Fruit fly (Drosophila melanogaster) whole organism, embryonic: ENCODE results near the gene dyw.

Experiments used
- Antp ChIP-seq: fragments of 200-800 bp; sonication (Bioruptor generic); optimal IDR thresholded peaks from 3 replicates; lab custom pipeline; 2016; ENCODE audit warnings: missing biosample characterization, missing genetic modification characterization
- B-H2 ChIP-seq: fragments of 200-800 bp; sonication (Bioruptor generic); optimal IDR thresholded peaks from 2 replicates; lab custom pipeline; 2018; ENCODE audit warnings: missing biosample characterization, mild to moderate bottlenecking, missing genetic modification characterization
- CG10959 ChIP-seq: fragments of 200-800 bp; sonication (Bioruptor generic); IDR thresholded peaks from 2 replicates; pipeline ENCODE4 v1.3.6; 2022; ENCODE audit warnings: missing biosample characterization, missing genetic modification characterization
- CG11695 ChIP-seq: fragments of 200-800 bp; sonication (Bioruptor generic); IDR thresholded peaks from 3 replicates; pipeline ENCODE4 v1.3.6; 2022; ENCODE audit warnings: missing biosample characterization, missing genetic modification characterization
- CG12299 ChIP-seq: fragments of 200-800 bp; sonication (Bioruptor generic); optimal IDR thresholded peaks from 2 replicates; lab custom pipeline; 2018; ENCODE audit warnings: missing biosample characterization, mild to moderate bottlenecking, missing genetic modification characterization
- CG12769 ChIP-seq: fragments of 200-800 bp; sonication (Bioruptor generic); optimal IDR thresholded peaks from 2 replicates; lab custom pipeline; 2019; ENCODE audit warnings: missing biosample characterization, mild to moderate bottlenecking, missing genetic modification characterization, moderate library complexity
- CG12942 ChIP-seq: fragments of 200-800 bp; sonication (Bioruptor generic); optimal IDR thresholded peaks from 3 replicates; lab custom pipeline; 2016; ENCODE audit warnings: missing biosample characterization, missing genetic modification characterization
- CG13424 ChIP-seq: fragments of 200-800 bp; sonication (Bioruptor generic); optimal IDR thresholded peaks from 2 replicates; lab custom pipeline; 2019; ENCODE audit warnings: missing biosample characterization, mild to moderate bottlenecking, missing genetic modification characterization, moderate library complexity
- CG13894 ChIP-seq: fragments of 200-800 bp; sonication (Bioruptor generic); optimal IDR thresholded peaks from 3 replicates; lab custom pipeline; 2018; ENCODE audit warnings: missing biosample characterization, mild to moderate bottlenecking, missing genetic modification characterization, moderate library complexity
- CG15011 ChIP-seq: fragments of 200-800 bp; sonication (Bioruptor generic); optimal IDR thresholded peaks from 3 replicates; lab custom pipeline; 2018; ENCODE audit warnings: missing biosample characterization, mild to moderate bottlenecking, missing genetic modification characterization
- CG15269 ChIP-seq: fragments of 200-800 bp; sonication (Bioruptor generic); optimal IDR thresholded peaks from 2 replicates; lab custom pipeline; 2018; ENCODE audit warnings: missing biosample characterization, mild to moderate bottlenecking, missing genetic modification characterization, moderate library complexity
- CG17359 ChIP-seq: fragments of 200-800 bp; sonication (Bioruptor generic); optimal IDR thresholded peaks from 3 replicates; lab custom pipeline; 2018; ENCODE audit warnings: missing biosample characterization, mild to moderate bottlenecking, missing genetic modification characterization, moderate library complexity
- CG1792 ChIP-seq: fragments of 200-800 bp; sonication (Bioruptor generic); optimal IDR thresholded peaks from 2 replicates; lab custom pipeline; 2016; ENCODE audit warnings: missing biosample characterization, missing genetic modification characterization
- CG18011 ChIP-seq: fragments of 200-800 bp; sonication (Bioruptor generic); optimal IDR thresholded peaks from 2 replicates; lab custom pipeline; 2017; ENCODE audit warnings: missing biosample characterization, missing genetic modification characterization, mild to moderate bottlenecking, moderate library complexity, missing genotype
- CG18262 ChIP-seq: fragments of 200-800 bp; optimal IDR thresholded peaks from 3 replicates; lab custom pipeline; 2019; ENCODE audit warnings: missing biosample characterization, mild to moderate bottlenecking, missing genetic modification characterization, moderate library complexity
- CG2889 ChIP-seq: fragments of 200-800 bp; sonication (Bioruptor generic); IDR thresholded peaks from 3 replicates; pipeline ENCODE4 v1.3.6; 2022; ENCODE audit warnings: missing biosample characterization, missing genetic modification characterization
- CG32532 ChIP-seq: fragments of 200-800 bp; sonication (Bioruptor generic); IDR thresholded peaks from 2 replicates; pipeline ENCODE4 v1.3.6; 2022; ENCODE audit warnings: missing biosample characterization, missing genetic modification characterization
- CG32772 ChIP-seq: fragments of 200-800 bp; sonication (Bioruptor generic); IDR thresholded peaks from 2 replicates; pipeline ENCODE4 v1.3.6; 2022; ENCODE audit warnings: missing biosample characterization, missing genetic modification characterization
- CG3281 ChIP-seq: fragments of 200-800 bp; sonication (Bioruptor generic); optimal IDR thresholded peaks from 3 replicates; lab custom pipeline; 2017; ENCODE audit warnings: missing biosample characterization, mild to moderate bottlenecking, missing genetic modification characterization
- CG4820 ChIP-seq: fragments of 200-800 bp; sonication (Bioruptor generic); optimal IDR thresholded peaks from 3 replicates; lab custom pipeline; 2016; ENCODE audit warnings: missing biosample characterization, missing genetic modification characterization
- CG6272 ChIP-seq: fragments of 200-800 bp; sonication (Bioruptor generic); IDR thresholded peaks from 2 replicates; pipeline ENCODE4 v1.3.6; 2022; ENCODE audit warnings: missing biosample characterization, missing genetic modification characterization
- CG8765 ChIP-seq: fragments of 200-800 bp; sonication (Bioruptor generic); IDR thresholded peaks from 2 replicates; pipeline ENCODE4 v1.3.6; 2022; ENCODE audit warnings: missing biosample characterization, missing genetic modification characterization
- Chrac-16 ChIP-seq: fragments of 200-800 bp; sonication (Bioruptor generic); optimal IDR thresholded peaks from 3 replicates; lab custom pipeline; 2016; ENCODE audit warnings: missing biosample characterization, missing genetic modification characterization
- D19B ChIP-seq: fragments of 200-800 bp; sonication (Bioruptor generic); optimal IDR thresholded peaks from 2 replicates; lab custom pipeline; 2017; ENCODE audit warnings: missing biosample characterization, mild to moderate bottlenecking, missing genetic modification characterization
- Dbx ChIP-seq: fragments of 200-800 bp; sonication (Bioruptor generic); IDR thresholded peaks from 3 replicates; pipeline ENCODE4 v1.3.6; 2022; ENCODE audit warnings: missing biosample characterization, missing genetic modification characterization
- Dll ChIP-seq: fragments of 200-800 bp; sonication (Bioruptor generic); IDR thresholded peaks from 4 replicates; pipeline ENCODE4 v1.3.6; 2022; ENCODE audit warnings: missing biosample characterization, missing genetic modification characterization; ENCODE audit not compliant: partially characterized antibody
- Dp ChIP-seq: fragments of 200-800 bp; sonication (Bioruptor generic); optimal IDR thresholded peaks from 2 replicates; lab custom pipeline; 2018; ENCODE audit warnings: missing biosample characterization, mild to moderate bottlenecking, missing genetic modification characterization, moderate library complexity
- Eip74EF ChIP-seq, 2 experiments: fragments of 200-800 bp in 1 of 2; fragments of >200 bp in 1 of 2; sonication (Bioruptor generic) in 1 of 2; optimal IDR thresholded peaks; 2 replicates each; lab custom pipeline; 2017 to 2019; ENCODE audit warnings: missing biosample characterization in 2 of 2, missing genetic modification characterization in 2 of 2, mild to moderate bottlenecking in 1 of 2, moderate library complexity in 1 of 2
- Gug ChIP-seq: fragments of 200-800 bp; sonication (Bioruptor generic); IDR thresholded peaks from 4 replicates; pipeline ENCODE4 v1.3.6; 2022; ENCODE audit warnings: missing biosample characterization, missing genetic modification characterization
- Hr3 ChIP-seq: fragments of 200-800 bp; sonication (Bioruptor generic); optimal IDR thresholded peaks from 3 replicates; lab custom pipeline; 2016; ENCODE audit warnings: missing biosample characterization, missing genetic modification characterization
- Jarid2 ChIP-seq: fragments of 200-800 bp; sonication (Bioruptor generic); optimal IDR thresholded peaks from 3 replicates; lab custom pipeline; 2017; ENCODE audit warnings: mild to moderate bottlenecking, missing biosample characterization, missing genetic modification reagents, missing genetic modification characterization
- Rfx ChIP-seq: fragments of 200-800 bp; sonication (Bioruptor generic); IDR thresholded peaks from 2 replicates; pipeline ENCODE4 v1.3.6; 2022; ENCODE audit warnings: missing biosample characterization, missing genetic modification characterization
- ap ChIP-seq: fragments of 200-800 bp; sonication (Bioruptor generic); IDR thresholded peaks from 2 replicates; pipeline ENCODE4 v1.3.6; 2022; ENCODE audit warnings: missing biosample characterization, missing genetic modification characterization
- bowl ChIP-seq: fragments of 200-800 bp; sonication (Bioruptor generic); IDR thresholded peaks from 2 replicates; pipeline ENCODE4 v1.3.6; 2022; ENCODE audit warnings: missing biosample characterization, missing genetic modification characterization
- dmrt99B ChIP-seq: fragments of 200-800 bp; sonication (Bioruptor generic); optimal IDR thresholded peaks from 2 replicates; lab custom pipeline; 2018; ENCODE audit warnings: missing biosample characterization, mild to moderate bottlenecking, missing genetic modification characterization, moderate library complexity
- exex ChIP-seq: fragments of 200-800 bp; sonication (Bioruptor generic); optimal IDR thresholded peaks from 4 replicates; lab custom pipeline; 2018; ENCODE audit warnings: missing biosample characterization, mild to moderate bottlenecking, missing genetic modification characterization, moderate library complexity
- gsb ChIP-seq: fragments of 200-800 bp; sonication (Bioruptor generic); IDR thresholded peaks from 2 replicates; pipeline ENCODE4 v1.3.6; 2022; ENCODE audit warnings: missing biosample characterization, missing genetic modification characterization
- kah ChIP-seq: fragments of 200-800 bp; sonication (Bioruptor generic); optimal IDR thresholded peaks from 2 replicates; lab custom pipeline; 2018; ENCODE audit warnings: missing biosample characterization, mild to moderate bottlenecking, missing genetic modification characterization
- kni ChIP-seq: fragments of 200-800 bp; sonication (Bioruptor generic); optimal IDR thresholded peaks from 3 replicates; lab custom pipeline; 2017; ENCODE audit warnings: mild to moderate bottlenecking, missing biosample characterization, missing genetic modification reagents, missing genetic modification characterization
- maf-S ChIP-seq: fragments of 200-800 bp; sonication (Bioruptor generic); optimal IDR thresholded peaks from 2 replicates; lab custom pipeline; 2016; ENCODE audit warnings: missing biosample characterization, missing genetic modification characterization
- nau ChIP-seq: fragments of 200-800 bp; sonication (Bioruptor generic); optimal IDR thresholded peaks from 3 replicates; lab custom pipeline; 2017; ENCODE audit warnings: missing biosample characterization, mild to moderate bottlenecking, missing genetic modification characterization, missing genetic modification reagents
- nom ChIP-seq: fragments of 200-800 bp; sonication (Bioruptor generic); optimal IDR thresholded peaks from 2 replicates; lab custom pipeline; 2017; ENCODE audit warnings: missing biosample characterization, missing genetic modification characterization, mild to moderate bottlenecking, moderate library complexity, missing genetic modification reagents
- otp ChIP-seq: fragments of 200-800 bp; sonication (Bioruptor generic); IDR thresholded peaks from 3 replicates; pipeline ENCODE4, ENCODE4 v1.3.6; 2022; ENCODE audit warnings: missing biosample characterization, missing genetic modification characterization
- pan ChIP-seq, 4 experiments: fragments of >200 bp in 3 of 4; fragments of 200-800 bp in 1 of 4; sonication (Bioruptor generic) in 1 of 4; optimal IDR thresholded peaks in 3 of 4; IDR thresholded peaks in 1 of 4; 2 replicates each; pipeline versions ENCODE4 v1.3.6 to Lab custom; 2017 to 2022; ENCODE audit warnings: missing biosample characterization in 2 of 4, missing genetic modification characterization in 2 of 4, mixed read lengths in 1 of 4
- rib ChIP-seq: fragments of 200-800 bp; sonication (Bioruptor generic); IDR thresholded peaks from 2 replicates; pipeline ENCODE4 v1.3.6; 2022; ENCODE audit warnings: missing biosample characterization, missing genetic modification characterization
- seq ChIP-seq: fragments of 200-800 bp; sonication (Bioruptor generic); IDR thresholded peaks from 2 replicates; pipeline ENCODE4 v1.3.6; 2022; ENCODE audit warnings: missing biosample characterization, missing genetic modification characterization
- sima ChIP-seq: fragments of 200-800 bp; sonication (Bioruptor generic); optimal IDR thresholded peaks from 2 replicates; lab custom pipeline; 2016; ENCODE audit warnings: missing biosample characterization, missing genetic modification characterization
- trem ChIP-seq: fragments of 200-800 bp; optimal IDR thresholded peaks from 3 replicates; lab custom pipeline; 2019; ENCODE audit warnings: missing biosample characterization, mild to moderate bottlenecking, missing genetic modification characterization, moderate library complexity
- wek ChIP-seq: fragments of 200-800 bp; sonication (Bioruptor generic); optimal IDR thresholded peaks from 3 replicates; lab custom pipeline; 2018; ENCODE audit warnings: missing biosample characterization, mild to moderate bottlenecking, missing genetic modification characterization, moderate library complexity
- yki ChIP-seq: fragments of >200 bp; optimal IDR thresholded peaks from 3 replicates; lab custom pipeline; 2018

dyw gene

dm6 chrX:2703693-2704092 lies 10.0 kb upstream of the dyw start, which contains the start of gene Ugalt (continued):
- peak; percentile 100 for TF ChIP-seq CG1792 (GFP tag; lab: Kevin White, UChicago)
- peak; percentile 98 for TF ChIP-seq trem (tag; lab: Kevin White, UChicago)
- peak; percentile 100 for TF ChIP-seq CG17359
- TF ChIP-seq CG4820 (GFP tag; lab: Kevin White, UChicago): peak; percentile 100
- peak; percentile 100 for TF ChIP-seq wek (GFP tag; lab: Kevin White, UChicago)
- TF ChIP-seq CG18011 (GFP tag; lab: Kevin White, UChicago): peak; percentile 95
- TF ChIP-seq dmrt99B (tag; lab: Kevin White, UChicago): peak; percentile 100
- peak; percentile 100 for TF ChIP-seq CG18262
- TF ChIP-seq Eip74EF (GFP tag; optimal IDR thresholded peaks at IDR 0.05; lab: Kevin White, UChicago): peak in 1 of 2 experiments; percentile 100
- peak; percentile 100 for TF ChIP-seq nau (GFP tag; lab: Kevin White, UChicago)
- TF ChIP-seq CG10959 (GFP tag; lab: Robert Waterston, UW): peak; percentile 100
- TF ChIP-seq B-H2 (GFP tag; lab: Kevin White, UChicago): peak; percentile 99
- TF ChIP-seq CG6272: peak; percentile 100
- peak; percentile 100 for TF ChIP-seq CG8765
- peak; percentile 100 for TF ChIP-seq CG13894
- peak; percentile 100 for TF ChIP-seq otp (GFP tag; lab: Robert Waterston, UW)
- TF ChIP-seq CG3281: peak; percentile 100
- TF ChIP-seq kni (GFP tag; lab: Kevin White, UChicago): peak; percentile 100
- peak; percentile 100 for TF ChIP-seq bowl (GFP tag; lab: Robert Waterston, UW)
- TF ChIP-seq Dll (GFP tag; lab: Robert Waterston, UW): 0 out of 4 replicates have a peak, but pooled peaks have one; percentile 24
- TF ChIP-seq CG12942 (GFP tag; lab: Kevin White, UChicago): peak; percentile 100
- peak; percentile 100 for TF ChIP-seq seq (GFP tag; lab: Robert Waterston, UW)
- TF ChIP-seq CG32772 (GFP tag; lab: Robert Waterston, UW): peak; percentile 100
- TF ChIP-seq Dbx: peak; percentile 100
- peak; percentile 100 for TF ChIP-seq maf-S (GFP tag; lab: Kevin White, UChicago)
- TF ChIP-seq D19B (GFP tag; lab: Kevin White, UChicago): peak; percentile 99
- TF ChIP-seq Dp (GFP tag; lab: Kevin White, UChicago): peak; percentile 68
- TF ChIP-seq Hr3 (GFP tag; lab: Kevin White, UChicago): peak; percentile 100
- peak; percentile 100 for TF ChIP-seq CG13424
- peak; percentile 100 for TF ChIP-seq CG15011 (GFP tag; lab: Kevin White, UChicago)
- peak; percentile 100 for TF ChIP-seq sima
- TF ChIP-seq CG11695: peak; percentile 100
- no peak for TF ChIP-seq pan (optimal IDR thresholded peaks at IDR 0.05; lab: Kevin White, UChicago)
- TF ChIP-seq pan (GFP tag; optimal IDR thresholded peaks at IDR 0.05 in 1 of 2, IDR thresholded peaks at IDR 0.05 in 1 of 2): peak in 1 of 2 experiments; percentile 100
- TF ChIP-seq nom: peak; percentile 100
- peak; percentile 100 for TF ChIP-seq kah (GFP tag; lab: Kevin White, UChicago)
- no peak for TF ChIP-seq yki (lab: Kevin White, UChicago)
- peak; percentile 100 for TF ChIP-seq Antp
- TF ChIP-seq CG15269: peak; percentile 100
- peak; percentile 100 for TF ChIP-seq Rfx (GFP tag; lab: Robert Waterston, UW)
- peak; percentile 100 for TF ChIP-seq ap (GFP tag; lab: Robert Waterston, UW)
- peak; percentile 100 for TF ChIP-seq gsb (GFP tag; lab: Robert Waterston, UW)
- TF ChIP-seq CG12769 (tag; lab: Kevin White, UChicago): peak; percentile 100
- TF ChIP-seq rib (GFP tag; lab: Robert Waterston, UW): peak; percentile 100
- peak; percentile 100 for TF ChIP-seq CG2889
- TF ChIP-seq Jarid2: peak; percentile 100
- TF ChIP-seq CG32532: peak; percentile 100
- TF ChIP-seq Gug (GFP tag; lab: Robert Waterston, UW): peak; percentile 100
- peak; percentile 100 for TF ChIP-seq Chrac-16 (GFP tag; lab: Kevin White, UChicago)
- TF ChIP-seq CG12299 (tag; lab: Kevin White, UChicago): peak; percentile 100
- peak; percentile 100 for TF ChIP-seq exex (tag; lab: Kevin White, UChicago)
